Fruit fly (Drosophila melanogaster) whole organism, embryonic: ENCODE results near the gene CG4000.

ENCODE experiments used
- Asciz ChIP-seq: fragments of 200-800 bp; sonication (Bioruptor generic); optimal IDR thresholded peaks from 2 replicates; lab custom pipeline; 2017; ENCODE audit warnings: missing biosample characterization, mild to moderate bottlenecking, missing genetic modification characterization, missing genetic modification reagents
- B-H2 ChIP-seq: fragments of 200-800 bp; sonication (Bioruptor generic); optimal IDR thresholded peaks from 2 replicates; lab custom pipeline; 2018; ENCODE audit warnings: missing biosample characterization, mild to moderate bottlenecking, missing genetic modification characterization
- CG10321 ChIP-seq: fragments of 200-800 bp; sonication (Bioruptor generic); IDR thresholded peaks from 2 replicates; pipeline ENCODE4 v1.3.6; 2022; ENCODE audit warnings: missing biosample characterization, missing genetic modification characterization
- CG12942 ChIP-seq: fragments of 200-800 bp; sonication (Bioruptor generic); optimal IDR thresholded peaks from 3 replicates; lab custom pipeline; 2016; ENCODE audit warnings: missing biosample characterization, missing genetic modification characterization
- CG13287 ChIP-seq: fragments of 200-800 bp; sonication (Bioruptor generic); IDR thresholded peaks from 2 replicates; pipeline ENCODE4 v1.3.6; 2022; ENCODE audit warnings: missing biosample characterization, missing genetic modification characterization; ENCODE audit not compliant: partially characterized antibody
- CG14965 ChIP-seq: fragments of 200-800 bp; sonication (Bioruptor generic); optimal IDR thresholded peaks from 2 replicates; lab custom pipeline; 2016; ENCODE audit warnings: missing biosample characterization, missing genetic modification characterization, borderline replicate concordance
- CG15514 ChIP-seq: fragments of 200-800 bp; sonication (Bioruptor generic); optimal IDR thresholded peaks from 3 replicates; lab custom pipeline; 2017; ENCODE audit warnings: missing biosample characterization, missing genetic modification characterization, mild to moderate bottlenecking, moderate library complexity, missing genetic modification reagents
- CG18262 ChIP-seq: fragments of 200-800 bp; optimal IDR thresholded peaks from 3 replicates; lab custom pipeline; 2019; ENCODE audit warnings: missing biosample characterization, mild to moderate bottlenecking, missing genetic modification characterization, moderate library complexity
- CG2116 ChIP-seq: fragments of 200-800 bp; sonication (Bioruptor generic); optimal IDR thresholded peaks from 3 replicates; lab custom pipeline; 2018; ENCODE audit warnings: missing biosample characterization, mild to moderate bottlenecking, missing genetic modification characterization
- CG2120 ChIP-seq: fragments of 200-800 bp; sonication (Bioruptor generic); optimal IDR thresholded peaks from 3 replicates; lab custom pipeline; 2016; ENCODE audit warnings: missing biosample characterization, missing genetic modification characterization
- CG33213 ChIP-seq: fragments of 200-800 bp; sonication (Bioruptor generic); optimal IDR thresholded peaks from 3 replicates; lab custom pipeline; 2016; ENCODE audit warnings: missing biosample characterization, missing genetic modification characterization
- CG3838 ChIP-seq: fragments of 200-800 bp; sonication (Bioruptor generic); optimal IDR thresholded peaks from 3 replicates; lab custom pipeline; 2016; ENCODE audit warnings: missing biosample characterization, missing genetic modification characterization
- CG5180 ChIP-seq: fragments of 200-800 bp; sonication (Bioruptor generic); optimal IDR thresholded peaks from 3 replicates; lab custom pipeline; 2017; ENCODE audit warnings: missing biosample characterization, missing genetic modification characterization, mild to moderate bottlenecking, moderate library complexity, missing genetic modification reagents
- CG6683 ChIP-seq: fragments of 200-800 bp; sonication (Bioruptor generic); optimal IDR thresholded peaks from 2 replicates; lab custom pipeline; 2017; ENCODE audit warnings: missing biosample characterization, mild to moderate bottlenecking, missing genetic modification characterization, missing genetic modification reagents
- CG9437 ChIP-seq: fragments of 200-800 bp; sonication (Bioruptor generic); optimal IDR thresholded peaks from 2 replicates; lab custom pipeline; 2018; ENCODE audit warnings: missing biosample characterization, mild to moderate bottlenecking, missing genetic modification characterization
- CG9609 ChIP-seq: fragments of 200-800 bp; sonication (Bioruptor generic); optimal IDR thresholded peaks from 3 replicates; lab custom pipeline; 2016; ENCODE audit warnings: missing biosample characterization, missing genetic modification characterization
- CG9876 ChIP-seq: fragments of 200-800 bp; sonication (Bioruptor generic); optimal IDR thresholded peaks from 2 replicates; lab custom pipeline; 2016; ENCODE audit warnings: missing biosample characterization, missing genetic modification characterization
- Elba2 ChIP-seq: fragments of 200-800 bp; sonication (Bioruptor generic); optimal IDR thresholded peaks from 3 replicates; lab custom pipeline; 2016; ENCODE audit warnings: missing biosample characterization, missing genetic modification characterization
- Gug ChIP-seq: fragments of 200-800 bp; sonication (Bioruptor generic); IDR thresholded peaks from 4 replicates; pipeline ENCODE4 v1.3.6; 2022; ENCODE audit warnings: missing biosample characterization, missing genetic modification characterization
- Hand ChIP-seq: fragments of 200-800 bp; sonication (Bioruptor generic); optimal IDR thresholded peaks from 2 replicates; lab custom pipeline; 2017; ENCODE audit warnings: mild to moderate bottlenecking, missing biosample characterization, missing genetic modification reagents, missing genetic modification characterization
- Lhr ChIP-seq: fragments of 200-800 bp; sonication (Bioruptor generic); optimal IDR thresholded peaks from 3 replicates; lab custom pipeline; 2017; ENCODE audit warnings: mild to moderate bottlenecking, missing biosample characterization, missing genetic modification reagents, missing genetic modification characterization
- Mes4 ChIP-seq: fragments of 200-800 bp; sonication (Bioruptor generic); optimal IDR thresholded peaks from 2 replicates; lab custom pipeline; 2016; ENCODE audit warnings: missing biosample characterization, missing genetic modification characterization
- Mrtf ChIP-seq: fragments of 200-800 bp; sonication (Bioruptor generic); IDR thresholded peaks from 3 replicates; pipeline ENCODE4 v1.3.6; 2022; ENCODE audit warnings: missing biosample characterization, missing genetic modification characterization
- NFAT ChIP-seq: fragments of 200-800 bp; sonication (Bioruptor generic); IDR thresholded peaks from 2 replicates; pipeline ENCODE4 v1.3.6; 2022; ENCODE audit warnings: missing biosample characterization, missing genetic modification characterization
- Nf-YC ChIP-seq: fragments of 200-800 bp; optimal IDR thresholded peaks from 3 replicates; lab custom pipeline; 2019; ENCODE audit warnings: missing biosample characterization, mild to moderate bottlenecking, missing genetic modification characterization, moderate library complexity
- Oaz ChIP-seq: fragments of 200-800 bp; sonication (Bioruptor generic); IDR thresholded peaks from 2 replicates; pipeline ENCODE4 v1.3.6; 2022; ENCODE audit warnings: missing biosample characterization, missing genetic modification characterization
- Pdp1 ChIP-seq, 2 experiments: fragments of 200-800 bp; sonication (Bioruptor generic); optimal IDR thresholded peaks; 3 replicates each; lab custom pipeline; 2016; ENCODE audit warnings: missing biosample characterization in 2 of 2, missing genetic modification characterization in 2 of 2, mild to moderate bottlenecking in 1 of 2, moderate library complexity in 1 of 2
- Poxn ChIP-seq: fragments of 200-800 bp; sonication (Bioruptor generic); IDR thresholded peaks from 2 replicates; pipeline ENCODE4 v1.3.6; 2022; ENCODE audit warnings: missing biosample characterization, missing genetic modification characterization
- Six4 ChIP-seq: fragments of 200-800 bp; sonication (Bioruptor generic); optimal IDR thresholded peaks from 2 replicates; lab custom pipeline; 2016; ENCODE audit warnings: missing biosample characterization, missing genetic modification characterization
- Ssrp ChIP-seq: fragments of 200-800 bp; sonication (Bioruptor generic); optimal IDR thresholded peaks from 2 replicates; lab custom pipeline; 2018; ENCODE audit warnings: missing biosample characterization, mild to moderate bottlenecking, missing genetic modification characterization, moderate library complexity
- Usf ChIP-seq: fragments of 200-800 bp; sonication (Bioruptor generic); optimal IDR thresholded peaks from 2 replicates; lab custom pipeline; 2017; ENCODE audit warnings: missing genotype, missing biosample characterization, missing genetic modification characterization
- ara ChIP-seq: fragments of 200-800 bp; sonication (Bioruptor generic); IDR thresholded peaks from 2 replicates; pipeline ENCODE4 v1.3.6; 2022; ENCODE audit warnings: missing biosample characterization, missing genetic modification characterization
- ato ChIP-seq: fragments of 200-800 bp; sonication (Bioruptor generic); IDR thresholded peaks from 2 replicates; pipeline ENCODE4 v1.3.6; 2022; ENCODE audit warnings: missing biosample characterization, missing genetic modification characterization; ENCODE audit not compliant: partially characterized antibody
- bcd ChIP-seq: fragments of 200-800 bp; sonication (Bioruptor generic); optimal IDR thresholded peaks from 2 replicates; lab custom pipeline; 2017; ENCODE audit warnings: missing biosample characterization, mild to moderate bottlenecking, missing genetic modification characterization
- caup ChIP-seq: fragments of 200-800 bp; sonication (Bioruptor generic); optimal IDR thresholded peaks from 3 replicates; lab custom pipeline; 2017; ENCODE audit warnings: missing biosample characterization, mild to moderate bottlenecking, missing genetic modification characterization, moderate library complexity; ENCODE audit not compliant: severe bottlenecking
- chm ChIP-seq: fragments of 200-800 bp; sonication (Bioruptor generic); IDR thresholded peaks from 2 replicates; pipeline ENCODE4 v1.3.6; 2022; ENCODE audit warnings: missing biosample characterization, missing genetic modification characterization
- danr ChIP-seq: fragments of 200-800 bp; sonication (Bioruptor generic); IDR thresholded peaks from 2 replicates; pipeline ENCODE4 v1.3.6; 2022; ENCODE audit warnings: missing biosample characterization, missing genetic modification characterization
- gfzf ChIP-seq: fragments of 200-800 bp; sonication (Bioruptor generic); optimal IDR thresholded peaks from 2 replicates; lab custom pipeline; 2016; ENCODE audit warnings: missing biosample characterization, mild to moderate bottlenecking, missing genetic modification characterization, moderate library complexity
- grau ChIP-seq: fragments of 200-800 bp; optimal IDR thresholded peaks from 3 replicates; lab custom pipeline; 2019; ENCODE audit warnings: missing biosample characterization, mild to moderate bottlenecking, missing genetic modification characterization, moderate library complexity
- gro ChIP-seq: fragments of 200-800 bp; sonication (Bioruptor generic); optimal IDR thresholded peaks from 2 replicates; lab custom pipeline; 2016; ENCODE audit warnings: missing biosample characterization, missing genetic modification characterization
- ham ChIP-seq: fragments of 200-800 bp; sonication (Bioruptor generic); IDR thresholded peaks from 2 replicates; pipeline ENCODE4 v1.3.6; 2022; ENCODE audit warnings: missing biosample characterization, missing genetic modification characterization
- kah ChIP-seq: fragments of 200-800 bp; sonication (Bioruptor generic); optimal IDR thresholded peaks from 2 replicates; lab custom pipeline; 2018; ENCODE audit warnings: missing biosample characterization, mild to moderate bottlenecking, missing genetic modification characterization
- knrl ChIP-seq: fragments of 200-800 bp; sonication (Bioruptor generic); IDR thresholded peaks from 3 replicates; pipeline ENCODE4 v1.3.6; 2022; ENCODE audit warnings: missing biosample characterization, missing genetic modification characterization; ENCODE audit not compliant: partially characterized antibody
- lbe ChIP-seq: fragments of 200-800 bp; sonication (Bioruptor generic); optimal IDR thresholded peaks from 2 replicates; lab custom pipeline; 2016; ENCODE audit warnings: missing biosample characterization, mild to moderate bottlenecking, missing genetic modification characterization
- mld ChIP-seq: fragments of 200-800 bp; sonication (Bioruptor generic); IDR thresholded peaks from 3 replicates; pipeline ENCODE4 v1.3.6; 2022; ENCODE audit warnings: missing biosample characterization, missing genetic modification characterization; ENCODE audit not compliant: partially characterized antibody
- ranshi ChIP-seq: fragments of 200-800 bp; sonication (Bioruptor generic); IDR thresholded peaks from 2 replicates; pipeline ENCODE4 v1.3.6; 2022; ENCODE audit warnings: missing biosample characterization, missing genetic modification characterization
- repo ChIP-seq: fragments of 200-800 bp; sonication (Bioruptor generic); optimal IDR thresholded peaks from 2 replicates; lab custom pipeline; 2016; ENCODE audit warnings: missing biosample characterization, missing genetic modification characterization
- sna ChIP-seq: fragments of 200-800 bp; sonication (Bioruptor generic); IDR thresholded peaks from 2 replicates; pipeline ENCODE4 v1.3.6; 2022; ENCODE audit warnings: missing biosample characterization, missing genetic modification characterization; ENCODE audit not compliant: partially characterized antibody
- toy ChIP-seq: fragments of 200-800 bp; sonication (Bioruptor generic); IDR thresholded peaks from 2 replicates; pipeline ENCODE4 v1.3.6; 2022; ENCODE audit warnings: missing biosample characterization, missing genetic modification characterization
- vfl ChIP-seq: fragments of 200-800 bp; sonication (Bioruptor generic); optimal IDR thresholded peaks from 2 replicates; lab custom pipeline; 2016; ENCODE audit warnings: missing biosample characterization, missing genetic modification characterization

CG4000 gene

dm6 chr3R:20633984-20634446 lies 43.1 kb downstream of the CG4000 start (continued):
- peak; percentile 75 to 90 for TF ChIP-seq Pdp1 (GFP tag; optimal IDR thresholded peaks at IDR 0.05; lab: Kevin White, UChicago)
- peak; percentile 12 for TF ChIP-seq repo (GFP tag; lab: Kevin White, UChicago)
- no peak for TF ChIP-seq Elba2 (GFP tag; lab: Kevin White, UChicago)
- peak; percentile 30; the same call in 1 of the 3 replicates for TF ChIP-seq Mrtf (GFP tag; lab: Robert Waterston, UW)
- TF ChIP-seq CG18262, result no peak
- TF ChIP-seq Usf (GFP tag; lab: Kevin White, UChicago), result no peak
- TF ChIP-seq knrl, result no peak
- peak; percentile 42; the same call in 1 of the 2 replicates for TF ChIP-seq NFAT (GFP tag; lab: Robert Waterston, UW)
- no peak; the same call in 1 of the 2 replicates for TF ChIP-seq CG13287 (GFP tag; lab: Robert Waterston, UW)
- TF ChIP-seq Nf-YC (tag; lab: Kevin White, UChicago), result no peak
- TF ChIP-seq Hand, result peak; percentile 28
- no peak for TF ChIP-seq B-H2 (GFP tag; lab: Kevin White, UChicago)
- no peak for TF ChIP-seq caup
- no peak for TF ChIP-seq ato
- TF ChIP-seq CG14965, result peak; percentile 29
- TF ChIP-seq CG9609, result peak; percentile 65
- no peak for TF ChIP-seq bcd (GFP tag; lab: Kevin White, UChicago)
- TF ChIP-seq toy, result no peak
- no peak for TF ChIP-seq kah (GFP tag; lab: Kevin White, UChicago)
- TF ChIP-seq CG6683 (GFP tag; lab: Kevin White, UChicago), result peak; percentile 37
- no peak for TF ChIP-seq CG10321 (GFP tag; lab: Robert Waterston, UW)
- peak; percentile 39 for TF ChIP-seq CG9876
- TF ChIP-seq Poxn (GFP tag; lab: Robert Waterston, UW), result no peak
- peak; percentile 52 for TF ChIP-seq ara
- TF ChIP-seq CG3838, result no peak
- no peak for TF ChIP-seq mld
- TF ChIP-seq lbe (GFP tag; lab: Kevin White, UChicago), result peak; percentile 39
- no peak for TF ChIP-seq CG9437
- no peak for TF ChIP-seq grau (tag; lab: Kevin White, UChicago)
- peak; percentile 57 for TF ChIP-seq Ssrp
- TF ChIP-seq gro (GFP tag; lab: Kevin White, UChicago), result peak; percentile 55
- peak; percentile 68 for TF ChIP-seq CG12942 (GFP tag; lab: Kevin White, UChicago)
- TF ChIP-seq ranshi (GFP tag; lab: Robert Waterston, UW), result peak; percentile 67
- peak; percentile 46; the same call in 1 of the 2 replicates for TF ChIP-seq chm (GFP tag; lab: Robert Waterston, UW)
- 0 out of 2 replicates have a peak, but pooled peaks have one; percentile 6 for TF ChIP-seq Oaz (GFP tag; lab: Robert Waterston, UW)
- no peak for TF ChIP-seq ham (GFP tag; lab: Robert Waterston, UW)
- no peak for TF ChIP-seq CG15514
- peak; percentile 72 for TF ChIP-seq Six4 (GFP tag; lab: Kevin White, UChicago)
- TF ChIP-seq Lhr (GFP tag; lab: Kevin White, UChicago), result no peak
- peak; percentile 85 for TF ChIP-seq CG2120
- TF ChIP-seq CG2116 (GFP tag; lab: Kevin White, UChicago), result peak; percentile 22
- no peak for TF ChIP-seq sna
- TF ChIP-seq vfl (GFP tag; lab: Kevin White, UChicago), result peak; percentile 25
- TF ChIP-seq CG5180 (GFP tag; lab: Kevin White, UChicago), result no peak
- TF ChIP-seq CG33213 (GFP tag; lab: Kevin White, UChicago), result peak; percentile 33
- TF ChIP-seq danr (GFP tag; lab: Robert Waterston, UW), result peak; percentile 34; the same call in 1 of the 2 replicates
- peak; percentile 48; the same call in 2 of the 4 replicates for TF ChIP-seq Gug (GFP tag; lab: Robert Waterston, UW)
- no peak for TF ChIP-seq gfzf
- no peak for TF ChIP-seq Asciz
- TF ChIP-seq Mes4 (GFP tag; lab: Kevin White, UChicago), result peak; percentile 71
